Worm (Caenorhabditis elegans) whole organism, L4 larva: ENCODE measurements around the gene fkh-5.

ENCODE experiments used
- R02D3.7 ChIP-seq: fragments of 150-350 bp; sonication (generic microtip); optimal IDR thresholded peaks from 3 replicates; lab custom pipeline; 2014; ENCODE audit warnings: missing biosample characterization, missing genetic modification characterization
- ces-1 ChIP-seq: fragments of 150-350 bp; sonication (generic microtip); optimal IDR thresholded peaks from 4 replicates; lab custom pipeline; 2014; ENCODE audit warnings: missing biosample characterization, missing genetic modification reagents, missing genetic modification characterization
- fkh-10 ChIP-seq: fragments of 150-350 bp; optimal IDR thresholded peaks from 2 replicates; lab custom pipeline; 2014; ENCODE audit warnings: missing biosample characterization, missing genetic modification reagents, missing genetic modification characterization
- lin-38 ChIP-seq: fragments of 200-800 bp; sonication (Bioruptor generic); IDR thresholded peaks from 2 replicates; pipeline ENCODE4 v1.3.6; 2022; ENCODE audit warnings: missing genetic modification reagents, missing genetic modification characterization, missing compliant biosample characterization
- mdl-1 ChIP-seq, 2 experiments: fragments of 150-350 bp in 1 of 2; sonication (generic microtip) in 1 of 2; optimal IDR thresholded peaks; 2 replicates each; lab custom pipeline; 2014 to 2017; ENCODE audit warnings: missing biosample characterization in 2 of 2, missing genetic modification characterization in 2 of 2
- nhr-11 ChIP-seq: fragments of 150-350 bp; optimal IDR thresholded peaks from 2 replicates; lab custom pipeline; 2014; ENCODE audit warnings: missing biosample characterization, missing genetic modification characterization
- nhr-28 ChIP-seq: fragments of 150-350 bp; optimal IDR thresholded peaks from 2 replicates; lab custom pipeline; 2014; ENCODE audit warnings: missing biosample characterization, missing genetic modification characterization
- pqm-1 ChIP-seq: sonication (generic microtip); optimal IDR thresholded peaks from 2 replicates; lab custom pipeline; 2017; ENCODE audit warnings: missing biosample characterization, missing genetic modification characterization
- sdz-12 ChIP-seq: fragments of 200-800 bp; sonication (Bioruptor generic); optimal IDR thresholded peaks from 2 replicates; lab custom pipeline; 2018; ENCODE audit warnings: mild to moderate bottlenecking, missing genetic modification characterization, missing compliant biosample characterization
- skn-1 ChIP-seq: fragments of 150-350 bp; optimal IDR thresholded peaks from 2 replicates; lab custom pipeline; 2014; ENCODE audit warnings: missing biosample characterization, missing genetic modification characterization
- vab-7 ChIP-seq: fragments of 200-800 bp; sonication (Bioruptor generic); IDR thresholded peaks from 2 replicates; pipeline ENCODE4 v1.3.6; 2022; ENCODE audit warnings: missing genetic modification reagents, missing genetic modification characterization, missing compliant biosample characterization
- zag-1 ChIP-seq: fragments of 150-350 bp; optimal IDR thresholded peaks from 2 replicates; lab custom pipeline; 2014; ENCODE audit warnings: missing biosample characterization, missing genetic modification characterization
- zfp-3 ChIP-seq: fragments of 200-800 bp; sonication (Bioruptor generic); conservative IDR thresholded peaks from 2 replicates; pipeline ENCODE4 v1.3.6; 2022; ENCODE audit warnings: missing genetic modification reagents, missing genetic modification characterization, missing compliant biosample characterization
- ztf-7 ChIP-seq: fragments of 150-350 bp; optimal IDR thresholded peaks from 2 replicates; lab custom pipeline; 2014; ENCODE audit warnings: missing biosample characterization, missing genetic modification characterization

ce11 chrIII:4870478-4870877 lies 26.0 kb downstream of the fkh-5 start, which contains the start of gene gipc-1:
- TF ChIP-seq lin-38 (GFP tag; lab: Robert Waterston, UW) (no peak), nhr-28 (no peak), zag-1 (no peak), zfp-3 (GFP tag; lab: Robert Waterston, UW) (no peak), sdz-12 (GFP tag; lab: Kevin White, UChicago) (no peak), vab-7 (GFP tag; lab: Robert Waterston, UW) (no peak), skn-1 (no peak), nhr-11 (tag; lab: Kevin White, UChicago) (no peak), ztf-7 (tag; lab: Kevin White, UChicago) (no peak), mdl-1 (tag; optimal IDR thresholded peaks at IDR 0.05; lab: Kevin White, UChicago) (no peak), R02D3.7 (tag; lab: Kevin White, UChicago) (no peak), fkh-10 (GFP tag; lab: Kevin White, UChicago) (no peak), pqm-1 (no peak), ces-1 (GFP tag; lab: Kevin White, UChicago) (no peak)
